Worm (Caenorhabditis elegans): ENCODE data around the gene F58A3.4.

F58A3.4 gene

DNA sequence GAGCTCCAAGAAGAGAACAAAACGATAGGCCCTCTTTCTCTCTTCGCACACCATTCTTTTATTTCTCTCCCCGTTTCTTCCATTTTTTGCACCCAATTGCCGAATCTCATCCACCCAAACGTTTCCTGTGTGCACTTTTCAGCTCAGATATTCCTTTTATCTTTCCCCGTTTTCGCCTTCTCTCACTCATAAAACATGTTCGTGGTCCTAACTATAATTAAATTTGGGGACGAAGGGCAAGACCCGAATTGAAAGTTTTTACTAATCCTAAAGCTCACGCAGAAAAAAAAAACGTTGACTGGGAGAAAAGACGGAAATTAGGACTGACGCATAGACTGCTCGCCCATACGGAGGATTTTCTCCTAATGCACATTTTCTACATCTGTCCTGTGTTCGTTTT, 45.0 kb downstream of the F58A3.4 start:
- peak; percentile 82 for TF ChIP-seq ces-1 (GFP tag; optimal IDR thresholded peaks at IDR 0.05)
- TF ChIP-seq ceh-39 (tag; optimal IDR thresholded peaks at IDR 0.05), result no peak

DNA sequence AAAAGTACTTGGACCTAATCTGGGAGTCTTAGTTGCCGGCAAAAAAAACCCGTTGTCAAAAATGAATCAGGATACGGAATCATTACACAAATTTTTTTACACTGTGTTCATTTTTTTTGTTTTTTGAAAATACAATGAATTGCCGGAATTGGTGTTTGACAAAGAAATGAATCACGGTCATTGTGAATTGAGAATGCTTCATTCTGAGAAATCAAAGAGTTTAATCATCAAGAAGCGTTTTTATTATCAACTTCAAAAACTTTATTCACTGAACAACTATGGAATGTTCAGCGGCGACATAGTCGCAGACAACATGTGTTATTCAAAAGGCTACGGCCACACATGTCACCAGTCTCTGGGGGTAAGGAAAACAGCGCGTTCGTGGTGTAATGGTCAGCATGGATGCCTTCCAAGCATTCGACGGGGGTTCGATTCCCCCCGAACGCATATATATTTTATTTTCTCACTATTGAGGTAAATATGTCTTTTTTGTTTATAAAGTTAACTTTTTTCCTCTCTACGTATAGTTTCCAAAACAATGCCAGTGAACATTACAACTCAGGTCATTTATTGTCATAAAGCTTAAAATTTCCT, 46.9 kb downstream of the F58A3.4 start, which contains the start of gene nas-10:
Gene nas-10, minus strand, starts transcription at position 51 of the 594 bp plus-strand sequence.
- peak; percentile 68 for TF ChIP-seq ceh-43 (GFP tag; optimal IDR thresholded peaks at IDR 0.05)
- peak; percentile 86 for TF ChIP-seq unc-120 (tag; optimal IDR thresholded peaks at IDR 0.05; ENCODE audit: poor library complexity, severe bottlenecking)
- peak; percentile 80 for TF ChIP-seq sem-2 (GFP tag; optimal IDR thresholded peaks at IDR 0.05)
- TF ChIP-seq mep-1 (tag; optimal IDR thresholded peaks at IDR 0.05), result peak; percentile 61
- peak; percentile 50 for TF ChIP-seq ces-1 (GFP tag; optimal IDR thresholded peaks at IDR 0.05)
- TF ChIP-seq lin-13 (tag; optimal IDR thresholded peaks at IDR 0.05), result no peak
- TF ChIP-seq nhr-237 (tag; optimal IDR thresholded peaks at IDR 0.05), result no peak
- TF ChIP-seq nhr-28 (tag; optimal IDR thresholded peaks at IDR 0.05), result peak; percentile 17
- TF ChIP-seq nhr-76 (tag; optimal IDR thresholded peaks at IDR 0.05), result no peak
- TF ChIP-seq bed-3 (GFP tag; optimal IDR thresholded peaks at IDR 0.05), result peak; percentile 76
- peak; percentile 83 for TF ChIP-seq cnd-1 (tag; optimal IDR thresholded peaks at IDR 0.05)
- no peak for TF ChIP-seq unc-62 (GFP tag; optimal IDR thresholded peaks at IDR 0.05)
- TF ChIP-seq unc-39 (tag; optimal IDR thresholded peaks at IDR 0.05), result peak; percentile 10
- TF ChIP-seq elt-3 (tag; optimal IDR thresholded peaks at IDR 0.05), result no peak
- TF ChIP-seq mls-2 (tag; optimal IDR thresholded peaks at IDR 0.05), result peak; percentile 95
- TF ChIP-seq drap-1 (GFP tag; optimal IDR thresholded peaks at IDR 0.05), result peak; percentile 88
- TF ChIP-seq blmp-1 (tag; optimal IDR thresholded peaks at IDR 0.05), result no peak
- TF ChIP-seq ceh-83 (GFP tag; optimal IDR thresholded peaks at IDR 0.05), result peak; percentile 90
- no peak for TF ChIP-seq nhr-12 (tag; optimal IDR thresholded peaks at IDR 0.05)
- no peak for TF ChIP-seq snpc-4 (tag; optimal IDR thresholded peaks at IDR 0.05)
- TF ChIP-seq ztf-11 (tag; optimal IDR thresholded peaks at IDR 0.05), result peak; percentile 38
- no peak for TF ChIP-seq ceh-39 (tag; optimal IDR thresholded peaks at IDR 0.05)
- no peak for TF ChIP-seq elt-1 (tag; optimal IDR thresholded peaks at IDR 0.05; ENCODE audit: borderline replicate concordance, insufficient read depth)
- TF ChIP-seq pha-4 (tag; optimal IDR thresholded peaks at IDR 0.05), result peak; percentile 65
- TF ChIP-seq sptf-1 (tag; optimal IDR thresholded peaks at IDR 0.05), result peak; percentile 95
- TF ChIP-seq flh-1 (GFP tag; optimal IDR thresholded peaks at IDR 0.05), result peak; percentile 51
- TF ChIP-seq nhr-2 (tag; optimal IDR thresholded peaks at IDR 0.05), result no peak
- TF ChIP-seq tbx-8 (GFP tag; optimal IDR thresholded peaks at IDR 0.05), result peak; percentile 30
- no peak for TF ChIP-seq mab-5 (tag; optimal IDR thresholded peaks at IDR 0.05)
- TF ChIP-seq zip-8 (tag; optimal IDR thresholded peaks at IDR 0.05), result no peak
- peak; percentile 73 for TF ChIP-seq ham-2 (GFP tag; optimal IDR thresholded peaks at IDR 0.05)
- TF ChIP-seq lin-32 (GFP tag; optimal IDR thresholded peaks at IDR 0.05), result peak; percentile 76
- peak; percentile 92 for TF ChIP-seq M03D4.4 (tag; optimal IDR thresholded peaks at IDR 0.05)
- peak; percentile 57 for TF ChIP-seq hlh-1 (tag; optimal IDR thresholded peaks at IDR 0.05)
- no peak for TF ChIP-seq lsy-2 (tag; optimal IDR thresholded peaks at IDR 0.05)

DNA sequence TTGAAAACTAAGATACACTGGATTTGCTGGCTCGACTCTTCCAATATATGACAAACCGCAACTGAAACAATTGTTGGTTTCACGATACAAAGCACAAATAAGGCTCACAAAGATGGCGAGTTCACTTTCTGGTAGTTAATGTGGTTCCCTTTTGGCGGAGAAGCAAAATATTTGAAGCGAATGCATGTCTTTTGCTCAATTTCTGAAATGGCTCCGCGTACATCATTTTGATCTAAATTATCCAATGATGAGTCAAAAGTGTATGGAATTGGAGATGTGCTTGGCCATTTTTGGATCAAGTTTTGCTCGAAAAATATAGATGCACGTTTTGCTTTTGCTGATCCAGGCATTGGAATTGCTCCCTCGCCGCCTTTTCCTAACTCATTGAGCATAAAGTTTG, 48.7 kb downstream of the F58A3.4 start:
- TF ChIP-seq mab-5 (tag; optimal IDR thresholded peaks at IDR 0.05) (no peak), ces-1 (GFP tag; optimal IDR thresholded peaks at IDR 0.05) (no peak), ztf-11 (tag; optimal IDR thresholded peaks at IDR 0.05) (no peak), lin-32 (GFP tag; optimal IDR thresholded peaks at IDR 0.05) (no peak)

Data from whole organism, mixed stage, embryonic.